Fruit fly (Drosophila melanogaster) whole organism, embryonic: ENCODE results near the gene Bhmt.

ENCODE experiments used
- Bdp1 ChIP-seq: fragments of 200-800 bp; sonication (Bioruptor generic); optimal IDR thresholded peaks from 3 replicates; lab custom pipeline; 2016; ENCODE audit warnings: missing biosample characterization, missing genetic modification characterization
- C15 ChIP-seq: fragments of 200-800 bp; sonication (Bioruptor generic); IDR thresholded peaks from 3 replicates; pipeline ENCODE4 v1.3.6; 2022; ENCODE audit warnings: missing biosample characterization, missing genetic modification characterization
- CG11247 ChIP-seq: fragments of 200-800 bp; sonication (Bioruptor generic); IDR thresholded peaks from 2 replicates; pipeline ENCODE4 v1.3.6; 2022; ENCODE audit warnings: missing biosample characterization, missing genetic modification characterization
- CG12071 ChIP-seq: fragments of 200-800 bp; sonication (Bioruptor generic); optimal IDR thresholded peaks from 3 replicates; lab custom pipeline; 2018; ENCODE audit warnings: missing biosample characterization, mild to moderate bottlenecking, missing genetic modification characterization
- CG1233 ChIP-seq: fragments of 200-800 bp; sonication (Bioruptor generic); optimal IDR thresholded peaks from 4 replicates; lab custom pipeline; 2018; ENCODE audit warnings: missing biosample characterization, mild to moderate bottlenecking, missing genetic modification characterization
- CG1602 ChIP-seq: fragments of 200-800 bp; sonication (Bioruptor generic); optimal IDR thresholded peaks from 3 replicates; lab custom pipeline; 2016; ENCODE audit warnings: missing biosample characterization, missing genetic modification characterization
- CG16779 ChIP-seq: fragments of 200-800 bp; sonication (Bioruptor generic); IDR thresholded peaks from 2 replicates; pipeline ENCODE4 v1.3.6; 2022; ENCODE audit warnings: missing biosample characterization, missing genetic modification characterization
- CG17328 ChIP-seq: fragments of 200-800 bp; sonication (Bioruptor generic); IDR thresholded peaks from 2 replicates; pipeline ENCODE4 v1.3.6; 2022; ENCODE audit warnings: missing biosample characterization, missing genetic modification characterization
- CG17361 ChIP-seq: fragments of 200-800 bp; sonication (Bioruptor generic); IDR thresholded peaks from 3 replicates; pipeline ENCODE4 v1.3.6; 2022; ENCODE audit warnings: missing biosample characterization, missing genetic modification characterization
- CG1832 ChIP-seq: fragments of 200-800 bp; sonication (Bioruptor generic); optimal IDR thresholded peaks from 2 replicates; lab custom pipeline; 2017; ENCODE audit warnings: missing biosample characterization, mild to moderate bottlenecking, missing genetic modification characterization, inconsistent platforms
- CG18476 ChIP-seq: fragments of 200-800 bp; sonication (Bioruptor generic); optimal IDR thresholded peaks from 2 replicates; lab custom pipeline; 2016; ENCODE audit warnings: missing biosample characterization, mild to moderate bottlenecking, missing genetic modification characterization
- CG34224 ChIP-seq: fragments of 200-800 bp; sonication (Bioruptor generic); IDR thresholded peaks from 3 replicates; pipeline ENCODE4 v1.3.6; 2022; ENCODE audit warnings: missing biosample characterization, missing genetic modification characterization; ENCODE audit not compliant: partially characterized antibody
- CG4360 ChIP-seq: fragments of 200-800 bp; sonication (Bioruptor generic); IDR thresholded peaks from 2 replicates; pipeline ENCODE4 v1.3.6; 2022; ENCODE audit warnings: missing biosample characterization, missing genetic modification characterization
- CG6254 ChIP-seq: fragments of 200-800 bp; sonication (Bioruptor generic); optimal IDR thresholded peaks from 3 replicates; lab custom pipeline; 2017; ENCODE audit warnings: mild to moderate bottlenecking, missing biosample characterization, missing genetic modification reagents, missing genetic modification characterization
- CG7745 ChIP-seq: fragments of 200-800 bp; sonication (Bioruptor generic); optimal IDR thresholded peaks from 2 replicates; lab custom pipeline; 2018; ENCODE audit warnings: missing biosample characterization, mild to moderate bottlenecking, missing genetic modification characterization, moderate library complexity
- CG8281 ChIP-seq: fragments of 200-800 bp; sonication (Bioruptor generic); optimal IDR thresholded peaks from 2 replicates; lab custom pipeline; 2018; ENCODE audit warnings: missing biosample characterization, mild to moderate bottlenecking, missing genetic modification characterization, moderate library complexity
- CG8388 ChIP-seq: fragments of 200-800 bp; sonication (Bioruptor generic); optimal IDR thresholded peaks from 2 replicates; lab custom pipeline; 2019; ENCODE audit warnings: missing biosample characterization, mild to moderate bottlenecking, missing genetic modification characterization, moderate library complexity
- CG9932 ChIP-seq: fragments of 200-800 bp; sonication (Bioruptor generic); IDR thresholded peaks from 2 replicates; pipeline ENCODE4 v1.3.6; 2022; ENCODE audit warnings: missing biosample characterization, missing genetic modification characterization
- D ChIP-seq, 2 experiments: fragments of 200-800 bp in 1 of 2; fragments of >200 bp in 1 of 2; sonication (Bioruptor generic) in 1 of 2; optimal IDR thresholded peaks; 2 replicates in 1 of 2; 3 replicates in 1 of 2; lab custom pipeline; 2017; ENCODE audit warnings: mild to moderate bottlenecking in 1 of 2, missing biosample characterization in 1 of 2, missing genetic modification characterization in 1 of 2, missing genetic modification reagents in 1 of 2
- ERR ChIP-seq: fragments of 200-800 bp; sonication (Bioruptor generic); optimal IDR thresholded peaks from 2 replicates; lab custom pipeline; 2016; ENCODE audit warnings: missing biosample characterization, missing genetic modification characterization
- MESR4 ChIP-seq: fragments of 200-800 bp; sonication (Bioruptor generic); optimal IDR thresholded peaks from 2 replicates; lab custom pipeline; 2018; ENCODE audit warnings: missing biosample characterization, mild to moderate bottlenecking, missing genetic modification characterization, moderate library complexity
- Mad ChIP-seq: fragments of 200-800 bp; sonication (Bioruptor generic); optimal IDR thresholded peaks from 2 replicates; lab custom pipeline; 2016; ENCODE audit warnings: missing biosample characterization, missing genetic modification characterization
- Mes4 ChIP-seq: fragments of 200-800 bp; sonication (Bioruptor generic); optimal IDR thresholded peaks from 2 replicates; lab custom pipeline; 2016; ENCODE audit warnings: missing biosample characterization, missing genetic modification characterization
- Sry-δ ChIP-seq: fragments of 200-800 bp; sonication (Bioruptor generic); optimal IDR thresholded peaks from 2 replicates; lab custom pipeline; 2016; ENCODE audit warnings: missing biosample characterization, missing genetic modification characterization
- Ssrp ChIP-seq: fragments of 200-800 bp; sonication (Bioruptor generic); optimal IDR thresholded peaks from 2 replicates; lab custom pipeline; 2018; ENCODE audit warnings: missing biosample characterization, mild to moderate bottlenecking, missing genetic modification characterization, moderate library complexity
- amos ChIP-seq: fragments of 200-800 bp; sonication (Bioruptor generic); IDR thresholded peaks from 2 replicates; pipeline ENCODE4 v1.3.6; 2022; ENCODE audit warnings: missing biosample characterization, missing genetic modification characterization; ENCODE audit not compliant: partially characterized antibody
- cad ChIP-seq: fragments of >200 bp; optimal IDR thresholded peaks from 2 replicates; lab custom pipeline; 2017; ENCODE audit warnings: missing biosample characterization, missing genetic modification characterization
- chn ChIP-seq: fragments of 200-800 bp; sonication (Bioruptor generic); optimal IDR thresholded peaks from 2 replicates; lab custom pipeline; 2016; ENCODE audit warnings: missing biosample characterization, missing genetic modification characterization
- ftz-f1 ChIP-seq: fragments of 200-800 bp; sonication (Bioruptor generic); optimal IDR thresholded peaks from 2 replicates; lab custom pipeline; 2016; ENCODE audit warnings: missing biosample characterization, missing genetic modification characterization
- gem ChIP-seq: fragments of 200-800 bp; sonication (Bioruptor generic); optimal IDR thresholded peaks from 2 replicates; lab custom pipeline; 2019; ENCODE audit warnings: missing biosample characterization, mild to moderate bottlenecking, missing genetic modification characterization, moderate library complexity
- gfzf ChIP-seq: fragments of 200-800 bp; sonication (Bioruptor generic); optimal IDR thresholded peaks from 2 replicates; lab custom pipeline; 2016; ENCODE audit warnings: missing biosample characterization, mild to moderate bottlenecking, missing genetic modification characterization, moderate library complexity
- kah ChIP-seq: fragments of 200-800 bp; sonication (Bioruptor generic); optimal IDR thresholded peaks from 2 replicates; lab custom pipeline; 2018; ENCODE audit warnings: missing biosample characterization, mild to moderate bottlenecking, missing genetic modification characterization
- kay ChIP-seq: fragments of 200-800 bp; sonication (Bioruptor generic); optimal IDR thresholded peaks from 2 replicates; lab custom pipeline; 2016; ENCODE audit warnings: missing biosample characterization, missing genetic modification characterization
- lola ChIP-seq, 3 experiments: fragments of >200 bp in 2 of 3; fragments of 200-800 bp in 1 of 3; sonication (Bioruptor generic) in 1 of 3; optimal IDR thresholded peaks; 2 replicates each; lab custom pipeline; 2017 to 2019; ENCODE audit warnings: missing biosample characterization in 3 of 3, missing genetic modification characterization in 3 of 3, mild to moderate bottlenecking in 1 of 3, moderate library complexity in 1 of 3
- mam ChIP-seq: fragments of 200-800 bp; sonication (Bioruptor generic); optimal IDR thresholded peaks from 3 replicates; lab custom pipeline; 2016; ENCODE audit warnings: missing biosample characterization, missing genetic modification characterization
- odd ChIP-seq: fragments of 200-800 bp; sonication (Bioruptor generic); optimal IDR thresholded peaks from 2 replicates; lab custom pipeline; 2017; ENCODE audit warnings: missing biosample characterization, mild to moderate bottlenecking, missing genetic modification characterization
- pfk ChIP-seq: fragments of 200-800 bp; sonication (Bioruptor generic); optimal IDR thresholded peaks from 2 replicates; lab custom pipeline; 2018; ENCODE audit warnings: missing biosample characterization, mild to moderate bottlenecking, missing genetic modification characterization, moderate library complexity
- pum ChIP-seq: fragments of 200-800 bp; sonication (Bioruptor generic); optimal IDR thresholded peaks from 2 replicates; lab custom pipeline; 2016; ENCODE audit warnings: missing biosample characterization, missing genetic modification characterization
- seq ChIP-seq: fragments of 200-800 bp; sonication (Bioruptor generic); IDR thresholded peaks from 2 replicates; pipeline ENCODE4 v1.3.6; 2022; ENCODE audit warnings: missing biosample characterization, missing genetic modification characterization
- sna ChIP-seq: fragments of 200-800 bp; sonication (Bioruptor generic); IDR thresholded peaks from 2 replicates; pipeline ENCODE4 v1.3.6; 2022; ENCODE audit warnings: missing biosample characterization, missing genetic modification characterization; ENCODE audit not compliant: partially characterized antibody
- sqz ChIP-seq: fragments of 200-800 bp; sonication (Bioruptor generic); optimal IDR thresholded peaks from 3 replicates; lab custom pipeline; 2018; ENCODE audit warnings: missing biosample characterization, mild to moderate bottlenecking, missing genetic modification characterization
- sug ChIP-seq: fragments of 200-800 bp; optimal IDR thresholded peaks from 2 replicates; lab custom pipeline; 2019; ENCODE audit warnings: missing biosample characterization, mild to moderate bottlenecking, missing genetic modification characterization, moderate library complexity
- tin ChIP-seq: fragments of 200-800 bp; sonication (Bioruptor generic); optimal IDR thresholded peaks from 3 replicates; lab custom pipeline; 2016; ENCODE audit warnings: missing biosample characterization, missing genetic modification characterization
- trem ChIP-seq: fragments of 200-800 bp; optimal IDR thresholded peaks from 3 replicates; lab custom pipeline; 2019; ENCODE audit warnings: missing biosample characterization, mild to moderate bottlenecking, missing genetic modification characterization, moderate library complexity
- twi ChIP-seq: fragments of 200-800 bp; optimal IDR thresholded peaks from 2 replicates; lab custom pipeline; 2019; ENCODE audit warnings: missing biosample characterization, mild to moderate bottlenecking, missing genetic modification characterization, moderate library complexity
- tx ChIP-seq: fragments of 200-800 bp; sonication (Bioruptor generic); optimal IDR thresholded peaks from 2 replicates; lab custom pipeline; 2016; ENCODE audit warnings: missing biosample characterization, missing genetic modification characterization
- unc-4 ChIP-seq: fragments of 200-800 bp; sonication (Bioruptor generic); IDR thresholded peaks from 2 replicates; pipeline ENCODE4 v1.3.6; 2022; ENCODE audit warnings: missing biosample characterization, missing genetic modification characterization; ENCODE audit not compliant: partially characterized antibody
- vfl ChIP-seq: fragments of 200-800 bp; sonication (Bioruptor generic); optimal IDR thresholded peaks from 2 replicates; lab custom pipeline; 2016; ENCODE audit warnings: missing biosample characterization, missing genetic modification characterization
- yki ChIP-seq: fragments of >200 bp; optimal IDR thresholded peaks from 3 replicates; lab custom pipeline; 2018

Bhmt gene

dm6 chr2L:18946636-18947514 lies 10.2 kb downstream of the Bhmt start (continued):
- TF ChIP-seq cad (GFP tag; lab: Kevin White, UChicago), result no peak
- no peak for TF ChIP-seq Sry-δ (GFP tag; lab: Kevin White, UChicago)
- no peak for TF ChIP-seq tin (GFP tag; lab: Kevin White, UChicago)
- TF ChIP-seq ftz-f1 (GFP tag; lab: Kevin White, UChicago), result no peak
- no peak for TF ChIP-seq CG11247 (GFP tag; lab: Robert Waterston, UW)
- TF ChIP-seq CG18476 (GFP tag; lab: Kevin White, UChicago), result no peak
- no peak for TF ChIP-seq Mad
- peak; percentile 14 for TF ChIP-seq CG6254
- peak; percentile 9 for TF ChIP-seq Ssrp (tag; lab: Kevin White, UChicago)
- peak; percentile 53 for TF ChIP-seq CG8388 (GFP tag; lab: Kevin White, UChicago)
- no peak for TF ChIP-seq Mes4 (GFP tag; lab: Kevin White, UChicago)
- TF ChIP-seq trem (tag; lab: Kevin White, UChicago), result peak; percentile 53
- no peak for TF ChIP-seq chn
- TF ChIP-seq Bdp1 (GFP tag; lab: Kevin White, UChicago), result no peak
- no peak for TF ChIP-seq pum (GFP tag; lab: Kevin White, UChicago)
- no peak for TF ChIP-seq seq (GFP tag; lab: Robert Waterston, UW)
- TF ChIP-seq amos (GFP tag; lab: Robert Waterston, UW), result no peak
- TF ChIP-seq odd (GFP tag; lab: Kevin White, UChicago), result no peak
- no peak for TF ChIP-seq kay
- TF ChIP-seq CG7745 (tag; lab: Kevin White, UChicago), result no peak
- no peak for TF ChIP-seq CG1602 (GFP tag; lab: Kevin White, UChicago)
- TF ChIP-seq tx, result no peak
- TF ChIP-seq CG4360 (GFP tag; lab: Robert Waterston, UW), result no peak
- no peak for TF ChIP-seq CG8281 (tag; lab: Kevin White, UChicago)
- no peak for TF ChIP-seq C15 (GFP tag; lab: Robert Waterston, UW)
- TF ChIP-seq pfk, result no peak
- TF ChIP-seq vfl, result no peak
- no peak for TF ChIP-seq sug (tag; lab: Kevin White, UChicago)
- TF ChIP-seq CG17328 (GFP tag; lab: Robert Waterston, UW), result no peak
- peak; percentile 70 for TF ChIP-seq CG17361 (GFP tag; lab: Robert Waterston, UW)
- no peak for TF ChIP-seq CG1233 (GFP tag; lab: Kevin White, UChicago)
- no peak for TF ChIP-seq kah (GFP tag; lab: Kevin White, UChicago)
- TF ChIP-seq CG34224 (GFP tag; lab: Robert Waterston, UW), result no peak
- TF ChIP-seq unc-4 (GFP tag; lab: Robert Waterston, UW), result no peak
- no peak for TF ChIP-seq CG16779
- TF ChIP-seq lola (GFP tag; optimal IDR thresholded peaks at IDR 0.05; lab: Kevin White, UChicago), result peak in 1 of 3 experiments; percentile 68
- TF ChIP-seq gem, result peak; percentile 78
- no peak for TF ChIP-seq twi (tag; lab: Kevin White, UChicago)
- no peak for TF ChIP-seq ERR (GFP tag; lab: Kevin White, UChicago)
- no peak for TF ChIP-seq CG12071 (GFP tag; lab: Kevin White, UChicago)
- TF ChIP-seq CG1832 (GFP tag; lab: Kevin White, UChicago), result no peak
- no peak for TF ChIP-seq CG9932 (GFP tag; lab: Robert Waterston, UW)
- TF ChIP-seq D (optimal IDR thresholded peaks at IDR 0.05; lab: Kevin White, UChicago), result no peak
- TF ChIP-seq D (GFP tag; optimal IDR thresholded peaks at IDR 0.05; lab: Kevin White, UChicago), result no peak
- no peak for TF ChIP-seq yki (lab: Kevin White, UChicago)
- peak; percentile 20 for TF ChIP-seq sqz
- no peak for TF ChIP-seq MESR4 (GFP tag; lab: Kevin White, UChicago)
- no peak for TF ChIP-seq sna
- no peak for TF ChIP-seq gfzf
- no peak for TF ChIP-seq mam (GFP tag; lab: Kevin White, UChicago)
